Worm (Caenorhabditis elegans) whole organism, L4 larva: ENCODE measurements around the gene gro-1.

Source experiments
- F49E8.2 ChIP-seq: sonication (generic microtip); optimal IDR thresholded peaks from 2 replicates; lab custom pipeline; 2016; ENCODE audit warnings: missing compliant biosample characterization, mild to moderate bottlenecking, missing genetic modification characterization, borderline replicate concordance
- R02D3.7 ChIP-seq: fragments of 150-350 bp; sonication (generic microtip); optimal IDR thresholded peaks from 3 replicates; lab custom pipeline; 2014; ENCODE audit warnings: missing biosample characterization, missing genetic modification characterization
- T20F7.1 ChIP-seq: fragments of 200-800 bp; sonication (Bioruptor generic); optimal IDR thresholded peaks from 2 replicates; lab custom pipeline; 2018; ENCODE audit warnings: mild to moderate bottlenecking, missing genetic modification characterization, missing compliant biosample characterization
- Y48G9A.11 ChIP-seq: fragments of 200-800 bp; sonication (Bioruptor generic); IDR thresholded peaks from 2 replicates; pipeline ENCODE4 v1.3.6; 2022; ENCODE audit warnings: missing genetic modification reagents, missing genetic modification characterization, missing compliant biosample characterization
- Y75B8A.6 ChIP-seq: fragments of 200-800 bp; sonication (Bioruptor generic); IDR thresholded peaks from 2 replicates; pipeline ENCODE4 v1.3.6; 2022; ENCODE audit warnings: missing genetic modification reagents, missing genetic modification characterization, missing compliant biosample characterization
- ZK337.2 ChIP-seq: fragments of 200-800 bp; sonication (Bioruptor generic); IDR thresholded peaks from 2 replicates; pipeline ENCODE4 v1.3.6; 2022; ENCODE audit warnings: missing genetic modification reagents, missing genetic modification characterization, missing compliant biosample characterization
- aha-1 ChIP-seq: fragments of 150-350 bp; peaks from one replicate; lab custom pipeline; 2014; ENCODE audit warnings: missing biosample characterization, missing genetic modification characterization
- aly-2 ChIP-seq: sonication (generic microtip); optimal IDR thresholded peaks from 2 replicates; lab custom pipeline; 2018; ENCODE audit warnings: missing biosample characterization, missing genetic modification characterization
- ama-1 ChIP-seq: fragments of 150-350 bp; optimal IDR thresholded peaks from 2 replicates; lab custom pipeline; 2014; ENCODE audit warnings: inconsistent platforms, mixed read lengths
- attf-4 ChIP-seq: sonication (generic microtip); optimal IDR thresholded peaks from 3 replicates; lab custom pipeline; 2017; ENCODE audit warnings: missing biosample characterization, missing genetic modification characterization
- ceh-28 ChIP-seq: fragments of 150-350 bp; optimal IDR thresholded peaks from 2 replicates; lab custom pipeline; 2014; ENCODE audit warnings: missing biosample characterization, missing genetic modification reagents, missing genetic modification characterization
- ceh-32 ChIP-seq: sonication (generic microtip); optimal IDR thresholded peaks from 2 replicates; lab custom pipeline; 2016; ENCODE audit warnings: mild to moderate bottlenecking, missing genetic modification characterization, missing compliant biosample characterization; ENCODE audit not compliant: poor library complexity
- ceh-82 ChIP-seq: sonication (generic microtip); optimal IDR thresholded peaks from 2 replicates; lab custom pipeline; 2017; ENCODE audit warnings: missing biosample characterization, missing genetic modification characterization
- ces-1 ChIP-seq: fragments of 150-350 bp; sonication (generic microtip); optimal IDR thresholded peaks from 4 replicates; lab custom pipeline; 2014; ENCODE audit warnings: missing biosample characterization, missing genetic modification reagents, missing genetic modification characterization
- cey-2 ChIP-seq: sonication (generic microtip); optimal IDR thresholded peaks from 3 replicates; lab custom pipeline; 2017; ENCODE audit warnings: missing genetic modification characterization, mild to moderate bottlenecking, missing compliant biosample characterization, antibody characterized with exemption, borderline replicate concordance; ENCODE audit not compliant: insufficient read depth
- daf-16 ChIP-seq, 3 experiments: sonication (generic microtip); optimal IDR thresholded peaks; 2 replicates each; lab custom pipeline; 2016 to 2017; ENCODE audit warnings: missing genetic modification characterization in 3 of 3, missing genetic modification reagents in 3 of 3, mild to moderate bottlenecking in 2 of 3, missing compliant biosample characterization in 2 of 3, missing biosample characterization in 1 of 3, moderate library complexity in 1 of 3
- daf-19 ChIP-seq: fragments of 200-800 bp; sonication (Bioruptor generic); conservative IDR thresholded peaks from 2 replicates; pipeline ENCODE4 v1.3.6; 2022; ENCODE audit warnings: missing genetic modification characterization, missing compliant biosample characterization
- dve-1 ChIP-seq: sonication (generic microtip); optimal IDR thresholded peaks from 2 replicates; lab custom pipeline; 2017; ENCODE audit warnings: antibody characterized with exemption, mild to moderate bottlenecking, missing genetic modification characterization, missing compliant biosample characterization; ENCODE audit not compliant: insufficient read depth
- egl-27 ChIP-seq: sonication (generic microtip); optimal IDR thresholded peaks from 3 replicates; lab custom pipeline; 2017; ENCODE audit warnings: missing biosample characterization, missing genetic modification reagents, missing genetic modification characterization
- egl-43 ChIP-seq: fragments of 200-800 bp; sonication (Bioruptor generic); IDR thresholded peaks from 2 replicates; pipeline ENCODE4 v1.3.6; 2022; ENCODE audit warnings: missing genetic modification reagents, missing genetic modification characterization, missing compliant biosample characterization
- fkh-10 ChIP-seq: fragments of 150-350 bp; optimal IDR thresholded peaks from 2 replicates; lab custom pipeline; 2014; ENCODE audit warnings: missing biosample characterization, missing genetic modification reagents, missing genetic modification characterization
- gei-8 ChIP-seq: fragments of 200-800 bp; sonication (Bioruptor generic); optimal IDR thresholded peaks from 2 replicates; lab custom pipeline; 2018; ENCODE audit warnings: mild to moderate bottlenecking, missing genetic modification characterization, missing compliant biosample characterization
- hlh-11 ChIP-seq: fragments of 200-800 bp; sonication (Bioruptor generic); optimal IDR thresholded peaks from 2 replicates; lab custom pipeline; 2018; ENCODE audit warnings: mild to moderate bottlenecking, missing genetic modification characterization, missing compliant biosample characterization
- hlh-30 ChIP-seq: sonication (generic microtip); optimal IDR thresholded peaks from 2 replicates; lab custom pipeline; 2017; ENCODE audit warnings: antibody characterized with exemption, mild to moderate bottlenecking, missing genetic modification characterization, missing compliant biosample characterization; ENCODE audit not compliant: insufficient read depth
- hmg-1.1 ChIP-seq: fragments of 200-800 bp; sonication (Bioruptor generic); IDR thresholded peaks from 2 replicates; pipeline ENCODE4 v1.3.6; 2022; ENCODE audit warnings: missing genetic modification reagents, missing genetic modification characterization, missing compliant biosample characterization
- lin-29 ChIP-seq: fragments of 200-800 bp; sonication (Bioruptor generic); IDR thresholded peaks from 2 replicates; pipeline ENCODE4 v1.3.6; 2022; ENCODE audit warnings: missing genetic modification reagents, missing genetic modification characterization, missing compliant biosample characterization
- lin-38 ChIP-seq: fragments of 200-800 bp; sonication (Bioruptor generic); IDR thresholded peaks from 2 replicates; pipeline ENCODE4 v1.3.6; 2022; ENCODE audit warnings: missing genetic modification reagents, missing genetic modification characterization, missing compliant biosample characterization
- mdl-1 ChIP-seq, 2 experiments: fragments of 150-350 bp in 1 of 2; sonication (generic microtip) in 1 of 2; optimal IDR thresholded peaks; 2 replicates each; lab custom pipeline; 2014 to 2017; ENCODE audit warnings: missing biosample characterization in 2 of 2, missing genetic modification characterization in 2 of 2
- mdt-29 ChIP-seq: fragments of 200-800 bp; sonication (Bioruptor generic); IDR thresholded peaks from 2 replicates; pipeline ENCODE4 v1.3.6; 2022; ENCODE audit warnings: missing genetic modification reagents, missing genetic modification characterization, missing compliant biosample characterization
- mxl-3 ChIP-seq: fragments of 200-800 bp; sonication (Bioruptor generic); optimal IDR thresholded peaks from 2 replicates; lab custom pipeline; 2018; ENCODE audit warnings: mild to moderate bottlenecking, missing genetic modification characterization, missing compliant biosample characterization
- nhr-10 ChIP-seq: fragments of 150-350 bp; optimal IDR thresholded peaks from 2 replicates; lab custom pipeline; 2014; ENCODE audit warnings: missing biosample characterization, missing genetic modification characterization
- nhr-102 ChIP-seq: sonication (generic microtip); optimal IDR thresholded peaks from 2 replicates; lab custom pipeline; 2016; ENCODE audit warnings: mild to moderate bottlenecking, missing genetic modification characterization, moderate library complexity, missing compliant biosample characterization
- nhr-237 ChIP-seq: sonication (generic microtip); optimal IDR thresholded peaks from 2 replicates; lab custom pipeline; 2017; ENCODE audit warnings: missing biosample characterization, missing genetic modification characterization
- nhr-28 ChIP-seq: fragments of 150-350 bp; optimal IDR thresholded peaks from 2 replicates; lab custom pipeline; 2014; ENCODE audit warnings: missing biosample characterization, missing genetic modification characterization
- nhr-41 ChIP-seq: fragments of 200-800 bp; sonication (Bioruptor generic); IDR thresholded peaks from 2 replicates; pipeline ENCODE4 v1.3.6; 2022; ENCODE audit warnings: missing genetic modification reagents, missing genetic modification characterization, missing compliant biosample characterization
- nhr-6 ChIP-seq: fragments of 150-350 bp; optimal IDR thresholded peaks from 2 replicates; lab custom pipeline; 2014; ENCODE audit warnings: missing biosample characterization, missing genetic modification characterization
- nhr-76 ChIP-seq: fragments of 150-350 bp; optimal IDR thresholded peaks from 2 replicates; lab custom pipeline; 2014; ENCODE audit warnings: missing biosample characterization, missing genetic modification characterization
- nhr-77 ChIP-seq: fragments of 150-350 bp; optimal IDR thresholded peaks from 2 replicates; lab custom pipeline; 2014; ENCODE audit warnings: missing biosample characterization, missing genetic modification characterization
- pha-4 ChIP-seq, 2 experiments: fragments of 150-350 bp in 1 of 2; fragments of 200-800 bp in 1 of 2; sonication (Bioruptor generic) in 1 of 2; IDR thresholded peaks in 1 of 2; optimal IDR thresholded peaks in 1 of 2; 2 replicates each; pipeline versions ENCODE4 v1.3.6 to Lab custom; 2014 to 2022; ENCODE audit warnings: missing genetic modification characterization in 2 of 2, missing genetic modification reagents in 2 of 2, missing biosample characterization in 1 of 2, missing compliant biosample characterization in 1 of 2
- php-3 ChIP-seq: fragments of 200-800 bp; sonication (Bioruptor generic); IDR thresholded peaks from 2 replicates; pipeline ENCODE4 v1.3.6; 2022; ENCODE audit warnings: missing genetic modification reagents, missing genetic modification characterization, missing compliant biosample characterization
- set-16 ChIP-seq: fragments of 200-800 bp; sonication (Bioruptor generic); IDR thresholded peaks from 2 replicates; pipeline ENCODE4 v1.3.6; 2022; ENCODE audit warnings: missing genetic modification reagents, missing genetic modification characterization, missing compliant biosample characterization
- skn-1 ChIP-seq: fragments of 150-350 bp; optimal IDR thresholded peaks from 2 replicates; lab custom pipeline; 2014; ENCODE audit warnings: missing biosample characterization, missing genetic modification characterization
- spr-1 ChIP-seq: sonication (generic microtip); optimal IDR thresholded peaks from 2 replicates; lab custom pipeline; 2016; ENCODE audit warnings: mild to moderate bottlenecking, missing genetic modification characterization, missing compliant biosample characterization
- spr-3 ChIP-seq: fragments of 200-800 bp; sonication (Bioruptor generic); optimal IDR thresholded peaks from 2 replicates; lab custom pipeline; 2018; ENCODE audit warnings: mild to moderate bottlenecking, missing genetic modification characterization, missing compliant biosample characterization
- tag-97 ChIP-seq: fragments of 200-800 bp; sonication (Bioruptor generic); IDR thresholded peaks from 2 replicates; pipeline ENCODE4 v1.3.6; 2022; ENCODE audit warnings: missing genetic modification characterization, missing compliant biosample characterization
- tra-1 ChIP-seq: fragments of 200-800 bp; sonication (Bioruptor generic); IDR thresholded peaks from 2 replicates; pipeline ENCODE4 v1.3.6; 2022; ENCODE audit warnings: missing genetic modification reagents, missing genetic modification characterization, missing compliant biosample characterization
- unc-130 ChIP-seq: sonication (generic microtip); optimal IDR thresholded peaks from 2 replicates; lab custom pipeline; 2016; ENCODE audit warnings: missing genetic modification reagents, missing genetic modification characterization, missing compliant biosample characterization
- unc-39 ChIP-seq: sonication (generic microtip); optimal IDR thresholded peaks from 2 replicates; lab custom pipeline; 2017; ENCODE audit warnings: missing biosample characterization, missing genetic modification characterization
- zag-1 ChIP-seq: fragments of 150-350 bp; optimal IDR thresholded peaks from 2 replicates; lab custom pipeline; 2014; ENCODE audit warnings: missing biosample characterization, missing genetic modification characterization
- zfp-3 ChIP-seq: fragments of 200-800 bp; sonication (Bioruptor generic); conservative IDR thresholded peaks from 2 replicates; pipeline ENCODE4 v1.3.6; 2022; ENCODE audit warnings: missing genetic modification reagents, missing genetic modification characterization, missing compliant biosample characterization
- zip-2 ChIP-seq: fragments of 150-350 bp; optimal IDR thresholded peaks from 2 replicates; lab custom pipeline; 2014; ENCODE audit warnings: missing biosample characterization, missing genetic modification characterization

gro-1 gene

DNA sequence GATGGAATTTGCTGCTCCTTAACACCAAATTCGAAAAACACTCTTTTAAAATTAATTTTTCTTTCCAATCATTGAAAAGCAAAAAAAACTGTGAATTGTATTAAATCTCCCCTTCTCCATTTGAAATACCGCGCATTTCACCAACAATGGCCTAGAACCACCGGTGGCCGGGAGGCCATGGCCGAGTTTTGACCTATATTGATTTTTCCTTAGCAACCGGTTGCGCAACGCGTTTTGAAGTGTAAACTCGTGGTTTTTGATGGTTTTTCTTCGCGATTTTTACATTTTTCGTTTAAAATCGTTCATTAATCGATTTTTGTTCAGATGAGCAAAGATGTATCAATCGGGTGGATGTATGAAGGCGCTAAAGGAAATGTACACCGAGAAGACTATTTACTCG is 43.4 kb downstream of the gro-1 start, which contains the start of gene mog-3 (continued):
- TF ChIP-seq hlh-11 (tag; lab: Kevin White, UChicago) (peak; percentile 16), unc-130 (GFP tag; lab: Kevin White, UChicago) (peak; percentile 89), nhr-6 (tag; lab: Kevin White, UChicago) (peak; percentile 37), ama-1 (lab: Kevin White, UChicago) (peak; percentile 65), lin-38 (GFP tag; lab: Robert Waterston, UW) (peak; percentile 65), hmg-1.1 (GFP tag; lab: Robert Waterston, UW) (0 out of 2 replicates have a peak, but pooled peaks have one; percentile 32), tra-1 (GFP tag; lab: Robert Waterston, UW) (no peak), php-3 (GFP tag; lab: Robert Waterston, UW) (no peak), nhr-41 (no peak), ceh-82 (tag; lab: Kevin White, UChicago) (no peak), skn-1 (tag; lab: Kevin White, UChicago) (no peak), nhr-76 (tag; lab: Kevin White, UChicago) (no peak), Y48G9A.11 (no peak), spr-1 (tag; lab: Kevin White, UChicago) (no peak), mdl-1 (tag; optimal IDR thresholded peaks at IDR 0.05; lab: Kevin White, UChicago) (no peak), F49E8.2 (tag; lab: Kevin White, UChicago) (no peak), daf-19 (GFP tag; lab: Robert Waterston, UW) (no peak), set-16 (GFP tag; lab: Robert Waterston, UW) (no peak), ZK337.2 (GFP tag; lab: Robert Waterston, UW) (peak; percentile 62; the same call in 1 of the 2 replicates), aly-2 (tag; lab: Kevin White, UChicago) (no peak), ceh-28 (peak; percentile 20), aha-1 (tag; lab: Kevin White, UChicago) (peak; percentile 47), ceh-32 (tag; lab: Kevin White, UChicago) (no peak), attf-4 (tag; lab: Kevin White, UChicago) (no peak), nhr-28 (tag; lab: Kevin White, UChicago) (no peak), tag-97 (GFP tag; lab: Robert Waterston, UW) (no peak), nhr-102 (tag; lab: Kevin White, UChicago) (no peak), R02D3.7 (tag; lab: Kevin White, UChicago) (no peak), spr-3 (GFP tag; lab: Kevin White, UChicago) (no peak), mxl-3 (peak; percentile 34), egl-43 (GFP tag; lab: Robert Waterston, UW) (no peak), nhr-237 (tag; lab: Kevin White, UChicago) (no peak), unc-39 (tag; lab: Kevin White, UChicago) (no peak), daf-16 (GFP tag; optimal IDR thresholded peaks at IDR 0.05; lab: Kevin White, UChicago) (no peak), daf-16 (tag; optimal IDR thresholded peaks at IDR 0.05; lab: Kevin White, UChicago) (peak; percentile 30), gei-8 (GFP tag; lab: Kevin White, UChicago) (no peak), Y75B8A.6 (GFP tag; lab: Robert Waterston, UW) (no peak), egl-27 (tag; lab: Kevin White, UChicago) (no peak), fkh-10 (peak; percentile 22), hlh-30 (tag; lab: Kevin White, UChicago) (peak; percentile 52), cey-2 (tag; lab: Kevin White, UChicago) (no peak), nhr-77 (tag; lab: Kevin White, UChicago) (no peak), mdt-29 (0 out of 2 replicates have a peak, but pooled peaks have one; percentile 12), pha-4 (GFP tag; IDR thresholded peaks at IDR 0.05; lab: Robert Waterston, UW) (no peak), pha-4 (tag; optimal IDR thresholded peaks at IDR 0.05; lab: Kevin White, UChicago) (no peak), nhr-10 (tag; lab: Kevin White, UChicago) (no peak), ces-1 (GFP tag; lab: Kevin White, UChicago) (no peak), dve-1 (peak; percentile 42), lin-29 (GFP tag; lab: Robert Waterston, UW) (no peak), T20F7.1 (GFP tag; lab: Kevin White, UChicago) (no peak), zag-1 (no peak), zfp-3 (GFP tag; lab: Robert Waterston, UW) (no peak), zip-2 (tag; lab: Kevin White, UChicago) (no peak)
